Fruit fly (Drosophila melanogaster): ENCODE results near the gene CG18622.

dm6 chr3R:16980958-16981623 lies 6.4 kb downstream of the CG18622 start:
- TF ChIP-seq CTCF (optimal IDR thresholded peaks at IDR 0.05) = no peak
- no peak for TF ChIP-seq CG8478 (optimal IDR thresholded peaks at IDR 0.05)

Measured in S2 (cell line).